Fruit fly (Drosophila melanogaster) whole organism, prepupa: ENCODE results near the gene CG44532.
A peak's percentile ranks its signal among the peaks of the same experiment; 100 is the strongest.

Experiments used
- CG10669 ChIP-seq: fragments of 200-800 bp; sonication (Bioruptor generic); optimal IDR thresholded peaks from 3 replicates; lab custom pipeline; 2018; ENCODE audit warnings: missing biosample characterization, mild to moderate bottlenecking, missing genetic modification characterization, moderate library complexity
- CG11902 ChIP-seq: fragments of 200-800 bp; sonication (Bioruptor generic); optimal IDR thresholded peaks from 3 replicates; lab custom pipeline; 2016; ENCODE audit warnings: missing biosample characterization, missing genetic modification characterization
- CG1621 ChIP-seq: fragments of 200-800 bp; sonication (Bioruptor generic); optimal IDR thresholded peaks from 3 replicates; lab custom pipeline; 2018; ENCODE audit warnings: missing biosample characterization, mild to moderate bottlenecking, missing genetic modification characterization
- CG16779 ChIP-seq: fragments of 200-800 bp; sonication (Bioruptor generic); optimal IDR thresholded peaks from 3 replicates; lab custom pipeline; 2017; ENCODE audit warnings: missing biosample characterization, mild to moderate bottlenecking, missing genetic modification characterization
- CG7368 ChIP-seq: fragments of 200-800 bp; sonication (Bioruptor generic); optimal IDR thresholded peaks from 3 replicates; lab custom pipeline; 2016; ENCODE audit warnings: missing biosample characterization, missing genetic modification characterization
- CG8119 ChIP-seq: fragments of 200-800 bp; sonication (Bioruptor generic); IDR thresholded peaks from 3 replicates; pipeline ENCODE4 v1.3.6; 2022; ENCODE audit warnings: missing biosample characterization, missing genetic modification characterization
- Hr39 ChIP-seq: fragments of 200-800 bp; sonication (Bioruptor generic); optimal IDR thresholded peaks from 2 replicates; lab custom pipeline; 2016; ENCODE audit warnings: missing biosample characterization, missing genetic modification characterization
- Lpt ChIP-seq: fragments of 200-800 bp; sonication (Bioruptor generic); optimal IDR thresholded peaks from 3 replicates; lab custom pipeline; 2016; ENCODE audit warnings: missing biosample characterization, missing genetic modification characterization
- Sox102F ChIP-seq: fragments of 200-800 bp; sonication (Bioruptor generic); optimal IDR thresholded peaks from 2 replicates; lab custom pipeline; 2016; ENCODE audit warnings: missing biosample characterization, mild to moderate bottlenecking, missing genetic modification characterization
- cyc ChIP-seq: fragments of 200-800 bp; sonication (Bioruptor generic); optimal IDR thresholded peaks from 3 replicates; lab custom pipeline; 2016; ENCODE audit warnings: missing biosample characterization, missing genetic modification characterization
- topi ChIP-seq: fragments of 200-800 bp; sonication (Bioruptor generic); optimal IDR thresholded peaks from 3 replicates; lab custom pipeline; 2016; ENCODE audit warnings: missing biosample characterization, missing genetic modification characterization

DNA sequence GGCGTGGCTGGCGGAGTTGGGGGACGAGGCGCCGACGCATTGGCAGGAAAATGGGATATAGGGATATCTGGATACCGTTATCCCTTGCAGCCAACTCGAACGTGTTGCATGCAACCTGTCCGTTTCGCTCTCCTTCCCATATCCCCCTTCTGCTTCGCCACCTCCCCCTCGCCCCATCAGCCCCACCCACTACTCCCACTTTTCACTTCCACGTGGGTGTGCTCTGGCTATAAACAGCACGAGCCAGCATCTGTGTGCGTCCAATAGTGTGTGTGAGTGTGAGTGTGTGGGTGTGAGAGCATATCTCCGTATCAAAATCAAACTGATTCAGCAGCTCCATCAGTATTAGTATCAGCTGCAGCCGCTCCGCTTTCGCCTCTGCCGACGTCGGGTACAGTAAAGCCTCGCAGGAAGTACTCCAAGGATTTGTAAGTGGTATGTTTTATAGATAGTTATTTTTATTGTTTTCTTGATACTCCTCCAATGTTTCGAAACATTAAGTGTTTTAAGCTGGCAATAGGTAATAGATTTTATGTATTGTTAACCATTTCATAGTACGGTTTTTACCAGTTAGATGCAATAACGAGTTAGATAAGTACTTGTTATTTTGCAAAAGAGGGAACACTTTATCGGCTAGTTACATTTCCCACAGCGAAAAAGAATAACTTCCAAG, 42.8 kb upstream of the CG44532 start:
- TF ChIP-seq CG8119 (no peak), cyc (GFP tag; lab: Kevin White, UChicago) (peak; percentile 38), Hr39 (GFP tag; lab: Kevin White, UChicago) (no peak), CG7368 (GFP tag; lab: Kevin White, UChicago) (no peak), Sox102F (GFP tag; lab: Kevin White, UChicago) (no peak), CG16779 (tag; lab: Kevin White, UChicago) (no peak), CG11902 (GFP tag; lab: Kevin White, UChicago) (no peak), CG1621 (tag; lab: Kevin White, UChicago) (no peak), topi (peak; percentile 34), CG10669 (GFP tag; lab: Kevin White, UChicago) (peak; percentile 37), Lpt (GFP tag; lab: Kevin White, UChicago) (no peak)
